Worm (Caenorhabditis elegans): ENCODE measurements around the gene C07A9.10.

Gene C07A9.10

DNA sequence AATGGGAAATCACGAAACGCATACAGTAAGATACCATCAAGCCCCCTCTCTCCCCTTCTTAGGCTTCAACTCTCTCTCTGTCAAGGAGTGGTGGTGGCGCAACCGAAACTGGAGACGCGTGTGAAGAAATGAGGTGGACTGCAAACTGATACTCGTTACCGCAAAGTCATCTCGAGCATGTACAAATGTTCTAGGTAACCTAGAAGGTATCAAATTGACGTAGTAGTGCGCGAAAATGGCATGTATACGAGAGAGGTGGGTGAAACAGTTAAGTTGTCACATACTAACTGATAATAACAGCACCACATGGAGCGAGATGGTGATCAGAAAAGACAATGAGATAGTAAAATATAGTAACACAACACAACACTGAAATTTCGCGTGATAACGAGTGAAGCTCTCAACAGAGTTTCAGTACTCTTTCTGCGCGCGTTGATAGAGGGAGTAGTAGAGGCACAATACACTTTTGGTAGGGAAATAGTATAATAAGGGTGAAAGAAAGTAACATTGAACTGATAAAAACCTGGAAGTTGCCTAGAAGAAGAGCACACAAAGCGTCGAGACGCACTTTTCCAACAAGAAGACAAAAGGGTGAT, 47.6 kb downstream of the C07A9.10 start:
- TF ChIP-seq ztf-29 (GFP tag; IDR thresholded peaks at IDR 0.05) (no peak), med-1 (GFP tag; optimal IDR thresholded peaks at IDR 0.05; ENCODE audit: insufficient read depth) (no peak), ref-1 (GFP tag; conservative IDR thresholded peaks at IDR 0.05) (no peak), T22C8.4 (GFP tag; IDR thresholded peaks at IDR 0.05) (no peak), klf-2 (GFP tag; conservative IDR thresholded peaks at IDR 0.05) (no peak), tab-1 (GFP tag; IDR thresholded peaks at IDR 0.05) (no peak), cog-1 (tag; optimal IDR thresholded peaks at IDR 0.05) (no peak), ztf-23 (GFP tag; IDR thresholded peaks at IDR 0.05) (no peak), flt-1 (GFP tag; IDR thresholded peaks at IDR 0.05) (no peak)

DNA sequence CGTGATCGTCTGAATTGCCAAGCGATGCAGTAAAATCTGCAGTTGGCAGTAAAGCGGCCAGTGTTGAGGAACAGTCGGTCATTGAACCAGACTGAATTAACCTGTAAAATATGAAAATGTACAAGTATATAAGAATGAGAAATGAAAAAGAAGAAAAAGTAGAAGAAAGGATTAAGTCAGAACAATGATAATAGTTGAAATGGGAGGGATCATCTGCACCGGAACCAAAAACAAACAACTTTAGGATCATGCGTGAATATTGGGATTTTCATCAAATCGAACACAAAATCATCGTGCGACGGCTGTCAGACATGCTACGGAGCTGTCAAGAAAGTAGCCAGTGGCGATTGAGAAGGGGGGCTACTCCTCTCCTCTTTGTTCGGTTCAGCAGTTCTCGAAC, 48.8 kb downstream of the C07A9.10 start, which contains the start of gene gei-13:
Gene gei-13, minus strand, starts transcription at position 101 of the 400 bp plus-strand sequence.
- TF ChIP-seq klf-2 (GFP tag; conservative IDR thresholded peaks at IDR 0.05), result no peak
- TF ChIP-seq T22C8.4 (GFP tag; IDR thresholded peaks at IDR 0.05), result no peak
- TF ChIP-seq cog-1 (tag; optimal IDR thresholded peaks at IDR 0.05), result no peak
- no peak for TF ChIP-seq med-1 (GFP tag; optimal IDR thresholded peaks at IDR 0.05; ENCODE audit: insufficient read depth)
- no peak for TF ChIP-seq ztf-29 (GFP tag; IDR thresholded peaks at IDR 0.05)
- no peak for TF ChIP-seq ref-1 (GFP tag; conservative IDR thresholded peaks at IDR 0.05)
